Fruit fly (Drosophila melanogaster) whole organism, embryonic: ENCODE data around the gene dpy.
A peak's percentile ranks its signal among the peaks of the same experiment; 100 is the strongest.

Source experiments
- Bgb ChIP-seq: fragments of 200-800 bp; sonication (Bioruptor generic); IDR thresholded peaks from 2 replicates; pipeline ENCODE4 v1.3.6; 2022; ENCODE audit warnings: missing biosample characterization, missing genetic modification characterization; ENCODE audit not compliant: partially characterized antibody
- CG10321 ChIP-seq: fragments of 200-800 bp; sonication (Bioruptor generic); IDR thresholded peaks from 2 replicates; pipeline ENCODE4 v1.3.6; 2022; ENCODE audit warnings: missing biosample characterization, missing genetic modification characterization
- CG11247 ChIP-seq: fragments of 200-800 bp; sonication (Bioruptor generic); IDR thresholded peaks from 2 replicates; pipeline ENCODE4 v1.3.6; 2022; ENCODE audit warnings: missing biosample characterization, missing genetic modification characterization
- CG12659 ChIP-seq: fragments of 200-800 bp; sonication (Bioruptor generic); optimal IDR thresholded peaks from 3 replicates; lab custom pipeline; 2017; ENCODE audit warnings: mild to moderate bottlenecking, missing biosample characterization, missing genetic modification reagents, missing genetic modification characterization
- CG14710 ChIP-seq: fragments of 200-800 bp; sonication (Bioruptor generic); optimal IDR thresholded peaks from 3 replicates; lab custom pipeline; 2019; ENCODE audit warnings: missing biosample characterization, mild to moderate bottlenecking, missing genetic modification characterization, moderate library complexity
- CG17829 ChIP-seq: fragments of 200-800 bp; optimal IDR thresholded peaks from 2 replicates; lab custom pipeline; 2019; ENCODE audit warnings: missing biosample characterization, mild to moderate bottlenecking, missing genetic modification characterization, moderate library complexity
- CG2116 ChIP-seq: fragments of 200-800 bp; sonication (Bioruptor generic); optimal IDR thresholded peaks from 3 replicates; lab custom pipeline; 2018; ENCODE audit warnings: missing biosample characterization, mild to moderate bottlenecking, missing genetic modification characterization
- CG2712 ChIP-seq: fragments of 200-800 bp; optimal IDR thresholded peaks from 3 replicates; lab custom pipeline; 2019; ENCODE audit warnings: missing biosample characterization, mild to moderate bottlenecking, missing genetic modification characterization, moderate library complexity
- CG34224 ChIP-seq: fragments of 200-800 bp; sonication (Bioruptor generic); IDR thresholded peaks from 3 replicates; pipeline ENCODE4 v1.3.6; 2022; ENCODE audit warnings: missing biosample characterization, missing genetic modification characterization; ENCODE audit not compliant: partially characterized antibody
- CG3726 ChIP-seq: fragments of 200-800 bp; sonication (Bioruptor generic); IDR thresholded peaks from 3 replicates; pipeline ENCODE4, ENCODE4 v1.3.6; 2022; ENCODE audit warnings: missing biosample characterization, missing genetic modification characterization
- CG4617 ChIP-seq: fragments of 200-800 bp; sonication (Bioruptor generic); optimal IDR thresholded peaks from 3 replicates; lab custom pipeline; 2016; ENCODE audit warnings: missing biosample characterization, missing genetic modification characterization, borderline replicate concordance
- CG8359 ChIP-seq: fragments of 200-800 bp; sonication (Bioruptor generic); optimal IDR thresholded peaks from 2 replicates; lab custom pipeline; 2017; ENCODE audit warnings: missing biosample characterization, mild to moderate bottlenecking, missing genetic modification characterization, borderline replicate concordance
- CG8478 ChIP-seq: fragments of >200 bp; optimal IDR thresholded peaks from 2 replicates; lab custom pipeline; 2018
- CG9437 ChIP-seq: fragments of 200-800 bp; sonication (Bioruptor generic); optimal IDR thresholded peaks from 2 replicates; lab custom pipeline; 2018; ENCODE audit warnings: missing biosample characterization, mild to moderate bottlenecking, missing genetic modification characterization
- CHES-1-like ChIP-seq: fragments of 200-800 bp; sonication (Bioruptor generic); optimal IDR thresholded peaks from 2 replicates; lab custom pipeline; 2016; ENCODE audit warnings: missing biosample characterization, missing genetic modification characterization
- Dll ChIP-seq: fragments of 200-800 bp; sonication (Bioruptor generic); IDR thresholded peaks from 4 replicates; pipeline ENCODE4 v1.3.6; 2022; ENCODE audit warnings: missing biosample characterization, missing genetic modification characterization; ENCODE audit not compliant: partially characterized antibody
- E2f2 ChIP-seq: fragments of 200-800 bp; sonication (Bioruptor generic); IDR thresholded peaks from 2 replicates; pipeline ENCODE4 v1.3.6; 2022; ENCODE audit warnings: missing biosample characterization, missing genetic modification characterization
- Ets97D ChIP-seq: fragments of 200-800 bp; sonication (Bioruptor generic); optimal IDR thresholded peaks from 3 replicates; lab custom pipeline; 2016; ENCODE audit warnings: missing biosample characterization, missing genetic modification characterization
- Gsc ChIP-seq: fragments of 200-800 bp; sonication (Bioruptor generic); IDR thresholded peaks from 2 replicates; pipeline ENCODE4 v1.3.6; 2022; ENCODE audit warnings: missing biosample characterization, missing genetic modification characterization
- HHEX ChIP-seq: fragments of 200-800 bp; sonication (Bioruptor generic); optimal IDR thresholded peaks from 3 replicates; lab custom pipeline; 2017; ENCODE audit warnings: missing biosample characterization, mild to moderate bottlenecking, missing genetic modification characterization, missing genetic modification reagents
- HLHmδ ChIP-seq: fragments of 200-800 bp; sonication (Bioruptor generic); optimal IDR thresholded peaks from 2 replicates; lab custom pipeline; 2018; ENCODE audit warnings: missing biosample characterization, mild to moderate bottlenecking, missing genetic modification characterization, moderate library complexity
- MESR4 ChIP-seq: fragments of 200-800 bp; sonication (Bioruptor generic); optimal IDR thresholded peaks from 2 replicates; lab custom pipeline; 2018; ENCODE audit warnings: missing biosample characterization, mild to moderate bottlenecking, missing genetic modification characterization, moderate library complexity
- Max ChIP-seq: fragments of 200-800 bp; sonication (Bioruptor generic); optimal IDR thresholded peaks from 2 replicates; lab custom pipeline; 2016; ENCODE audit warnings: missing biosample characterization, mild to moderate bottlenecking, missing genetic modification characterization
- Med ChIP-seq: fragments of 200-800 bp; sonication (Bioruptor generic); peaks from one replicate; lab custom pipeline; 2016; ENCODE audit warnings: missing biosample characterization, missing genetic modification characterization, mild to moderate bottlenecking, inconsistent platforms, moderate library complexity
- Myb ChIP-seq: fragments of 200-800 bp; sonication (Bioruptor generic); optimal IDR thresholded peaks from 2 replicates; lab custom pipeline; 2016; ENCODE audit warnings: missing biosample characterization, missing genetic modification characterization
- NC2α ChIP-seq: fragments of 200-800 bp; sonication (Bioruptor generic); optimal IDR thresholded peaks from 2 replicates; lab custom pipeline; 2016; ENCODE audit warnings: missing biosample characterization, missing genetic modification characterization
- Nf-YC ChIP-seq: fragments of 200-800 bp; optimal IDR thresholded peaks from 3 replicates; lab custom pipeline; 2019; ENCODE audit warnings: missing biosample characterization, mild to moderate bottlenecking, missing genetic modification characterization, moderate library complexity
- Rfx ChIP-seq: fragments of 200-800 bp; sonication (Bioruptor generic); IDR thresholded peaks from 2 replicates; pipeline ENCODE4 v1.3.6; 2022; ENCODE audit warnings: missing biosample characterization, missing genetic modification characterization
- Scr ChIP-seq: fragments of 200-800 bp; sonication (Bioruptor generic); IDR thresholded peaks from 2 replicates; pipeline ENCODE4 v1.3.6; 2022; ENCODE audit warnings: missing biosample characterization, missing genetic modification characterization; ENCODE audit not compliant: partially characterized antibody
- Sry-δ ChIP-seq: fragments of 200-800 bp; sonication (Bioruptor generic); optimal IDR thresholded peaks from 2 replicates; lab custom pipeline; 2016; ENCODE audit warnings: missing biosample characterization, missing genetic modification characterization
- YL-1 ChIP-seq: fragments of 200-800 bp; sonication (Bioruptor generic); optimal IDR thresholded peaks from 3 replicates; lab custom pipeline; 2017; ENCODE audit warnings: missing biosample characterization, mild to moderate bottlenecking, missing genetic modification characterization
- ato ChIP-seq: fragments of 200-800 bp; sonication (Bioruptor generic); IDR thresholded peaks from 2 replicates; pipeline ENCODE4 v1.3.6; 2022; ENCODE audit warnings: missing biosample characterization, missing genetic modification characterization; ENCODE audit not compliant: partially characterized antibody
- bbx ChIP-seq: fragments of 200-800 bp; sonication (Bioruptor generic); IDR thresholded peaks from 2 replicates; pipeline ENCODE4 v1.3.6; 2022; ENCODE audit warnings: missing biosample characterization, missing genetic modification characterization; ENCODE audit not compliant: partially characterized antibody
- dm ChIP-seq: fragments of 200-800 bp; sonication (Bioruptor generic); optimal IDR thresholded peaks from 3 replicates; lab custom pipeline; 2016; ENCODE audit warnings: missing biosample characterization, missing genetic modification characterization
- en ChIP-seq: fragments of 200-800 bp; sonication (Bioruptor generic); optimal IDR thresholded peaks from 2 replicates; lab custom pipeline; 2016; ENCODE audit warnings: missing biosample characterization, missing genetic modification characterization
- gfzf ChIP-seq: fragments of 200-800 bp; sonication (Bioruptor generic); optimal IDR thresholded peaks from 2 replicates; lab custom pipeline; 2016; ENCODE audit warnings: missing biosample characterization, mild to moderate bottlenecking, missing genetic modification characterization, moderate library complexity
- hb ChIP-seq: fragments of 200-800 bp; sonication (Bioruptor generic); IDR thresholded peaks from 3 replicates; pipeline ENCODE4 v1.3.6; 2022; ENCODE audit warnings: missing biosample characterization, missing genetic modification characterization; ENCODE audit not compliant: partially characterized antibody
- hbn ChIP-seq: fragments of 200-800 bp; sonication (Bioruptor generic); IDR thresholded peaks from 2 replicates; pipeline ENCODE4 v1.3.6; 2022; ENCODE audit warnings: missing biosample characterization, missing genetic modification characterization; ENCODE audit not compliant: partially characterized antibody
- hkb ChIP-seq, 2 experiments: fragments of 200-800 bp in 1 of 2; fragments of >200 bp in 1 of 2; sonication (Bioruptor generic) in 1 of 2; IDR thresholded peaks in 1 of 2; optimal IDR thresholded peaks in 1 of 2; 2 replicates each; pipeline versions ENCODE4 v1.3.6 to Lab custom; 2017 to 2022; ENCODE audit warnings: missing biosample characterization in 1 of 2, missing genetic modification characterization in 1 of 2
- inv ChIP-seq: fragments of 200-800 bp; sonication (Bioruptor generic); IDR thresholded peaks from 2 replicates; pipeline ENCODE4 v1.3.6; 2022; ENCODE audit warnings: missing biosample characterization, missing genetic modification characterization; ENCODE audit not compliant: partially characterized antibody
- pzg ChIP-seq: fragments of 200-800 bp; sonication (Bioruptor generic); optimal IDR thresholded peaks from 3 replicates; lab custom pipeline; 2018; ENCODE audit warnings: missing biosample characterization, mild to moderate bottlenecking, missing genetic modification characterization, moderate library complexity
- run ChIP-seq: fragments of 200-800 bp; sonication (Bioruptor generic); optimal IDR thresholded peaks from 3 replicates; lab custom pipeline; 2018; ENCODE audit warnings: missing biosample characterization, mild to moderate bottlenecking, missing genetic modification characterization
- sens ChIP-seq: fragments of 200-800 bp; sonication (Bioruptor generic); peaks from one replicate; lab custom pipeline; 2016; ENCODE audit warnings: missing biosample characterization, missing genetic modification characterization
- sug ChIP-seq: fragments of 200-800 bp; optimal IDR thresholded peaks from 2 replicates; lab custom pipeline; 2019; ENCODE audit warnings: missing biosample characterization, mild to moderate bottlenecking, missing genetic modification characterization, moderate library complexity
- tna ChIP-seq: fragments of 200-800 bp; sonication (Bioruptor generic); IDR thresholded peaks from 2 replicates; pipeline ENCODE4 v1.3.6; 2022; ENCODE audit warnings: missing biosample characterization, missing genetic modification characterization; ENCODE audit not compliant: partially characterized antibody
- trem ChIP-seq: fragments of 200-800 bp; optimal IDR thresholded peaks from 3 replicates; lab custom pipeline; 2019; ENCODE audit warnings: missing biosample characterization, mild to moderate bottlenecking, missing genetic modification characterization, moderate library complexity
- tx ChIP-seq: fragments of 200-800 bp; sonication (Bioruptor generic); optimal IDR thresholded peaks from 2 replicates; lab custom pipeline; 2016; ENCODE audit warnings: missing biosample characterization, missing genetic modification characterization
- zen ChIP-seq: fragments of 200-800 bp; sonication (Bioruptor generic); optimal IDR thresholded peaks from 3 replicates; lab custom pipeline; 2018; ENCODE audit warnings: missing biosample characterization, mild to moderate bottlenecking, missing genetic modification characterization, moderate library complexity

The dpy gene

DNA sequence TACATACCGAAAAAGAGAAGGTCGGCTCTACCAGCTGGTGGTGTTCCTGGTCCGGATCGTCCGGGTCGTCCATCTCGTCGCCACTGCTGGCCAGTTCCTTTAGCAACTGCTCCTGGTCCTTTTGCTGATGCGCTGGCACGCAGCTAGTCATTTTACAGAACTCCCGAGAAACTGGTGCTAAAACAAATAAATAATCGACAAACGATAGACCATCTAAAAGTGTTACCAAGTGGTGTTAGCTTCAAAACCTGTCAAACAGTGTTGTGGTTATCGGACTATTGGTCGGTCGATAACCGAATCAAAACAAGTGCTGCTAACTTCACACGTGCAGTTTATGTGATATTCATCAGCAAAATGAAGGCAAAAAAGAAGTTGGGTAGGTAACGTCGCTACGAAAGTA is 169.6 kb downstream of the dpy start, which contains the start of the genes morgue and Elp3 (continued):
- peak; percentile 49 for TF ChIP-seq CG17829
- TF ChIP-seq sug, result peak; percentile 16
- peak; percentile 58 for TF ChIP-seq Max (GFP tag; lab: Kevin White, UChicago)
- TF ChIP-seq HHEX (GFP tag; lab: Kevin White, UChicago), result no peak
- peak; percentile 86 for TF ChIP-seq CG4617 (GFP tag; lab: Kevin White, UChicago)
- peak; percentile 48; the same call in 1 of the 2 replicates for TF ChIP-seq inv (GFP tag; lab: Robert Waterston, UW)
- TF ChIP-seq hkb (optimal IDR thresholded peaks at IDR 0.05; lab: Kevin White, UChicago), result no peak
- TF ChIP-seq hkb (GFP tag; IDR thresholded peaks at IDR 0.05; lab: Robert Waterston, UW), result 0 out of 2 replicates have a peak, but pooled peaks have one; percentile 22
- TF ChIP-seq MESR4 (GFP tag; lab: Kevin White, UChicago), result peak; percentile 86
- peak; percentile 65; the same call in 2 of the 4 replicates for TF ChIP-seq Dll
- TF ChIP-seq E2f2 (GFP tag; lab: Robert Waterston, UW), result peak; percentile 39; the same call in 1 of the 2 replicates
- peak; percentile 82 for TF ChIP-seq Bgb (GFP tag; lab: Robert Waterston, UW)
- peak; percentile 78 for TF ChIP-seq CG34224 (GFP tag; lab: Robert Waterston, UW)
- TF ChIP-seq run (tag; lab: Kevin White, UChicago), result no peak
- TF ChIP-seq CG14710 (tag; lab: Kevin White, UChicago), result peak; percentile 55
- peak; percentile 87 for TF ChIP-seq bbx
- TF ChIP-seq Nf-YC (tag; lab: Kevin White, UChicago), result peak; percentile 15
- peak; percentile 1 for TF ChIP-seq CG2712
- no peak for TF ChIP-seq en (GFP tag; lab: Kevin White, UChicago)
- TF ChIP-seq pzg (GFP tag; lab: Kevin White, UChicago), result peak; percentile 84
- no peak for TF ChIP-seq HLHmδ (GFP tag; lab: Kevin White, UChicago)
- peak; percentile 89 for TF ChIP-seq dm (GFP tag; lab: Kevin White, UChicago)
- TF ChIP-seq sens (GFP tag; lab: Kevin White, UChicago), result peak; percentile 56
- 0 out of 3 replicates have a peak, but pooled peaks have one; percentile 25 for TF ChIP-seq hb (GFP tag; lab: Robert Waterston, UW)
- no peak for TF ChIP-seq NC2α (GFP tag; lab: Kevin White, UChicago)
- peak; percentile 51 for TF ChIP-seq hbn (GFP tag; lab: Robert Waterston, UW)
- no peak for TF ChIP-seq Gsc (GFP tag; lab: Robert Waterston, UW)
- TF ChIP-seq YL-1, result peak; percentile 89
- peak; percentile 81 for TF ChIP-seq gfzf (GFP tag; lab: Kevin White, UChicago)
- no peak for TF ChIP-seq CG3726 (GFP tag; lab: Robert Waterston, UW)
- TF ChIP-seq Scr (GFP tag; lab: Robert Waterston, UW), result peak; percentile 70
- TF ChIP-seq Myb (GFP tag; lab: Kevin White, UChicago), result peak; percentile 34

DNA sequence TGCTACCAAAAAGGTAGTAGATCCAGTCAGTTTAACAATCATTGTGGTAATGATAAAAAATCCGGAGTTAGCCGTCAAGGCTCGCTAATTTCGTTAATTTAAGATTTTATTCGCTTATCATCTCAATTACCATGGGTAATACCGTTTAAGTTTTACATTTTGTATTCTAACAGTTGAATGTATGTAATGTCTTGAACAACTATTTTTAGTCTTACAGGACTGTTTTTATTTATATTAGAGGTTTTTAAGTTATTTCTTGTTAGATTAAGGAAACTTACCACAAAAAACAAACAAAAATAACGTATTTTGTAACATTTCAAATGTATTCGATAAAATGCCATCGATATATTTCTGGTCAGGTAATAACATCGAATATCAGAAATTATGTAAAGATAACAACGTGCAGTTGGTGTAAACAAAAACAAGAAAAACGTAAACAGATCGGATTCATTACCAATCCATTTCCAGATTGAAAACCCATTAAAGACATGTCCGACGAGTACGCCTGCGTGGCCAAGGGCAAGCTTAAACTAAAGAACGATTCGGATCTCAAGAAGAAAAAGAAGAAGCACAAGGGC is 172.0 kb downstream of the dpy start, which contains the start of the genes Sfp24F and CG15432:
Gene Sfp24F, minus strand, starts transcription at position 51 of the 578 bp plus-strand sequence.
Gene CG15432, plus strand, starts transcription at position 311 of the 578 bp plus-strand sequence.
- TF ChIP-seq gfzf (GFP tag; lab: Kevin White, UChicago) (peak; percentile 32), CG12659 (peak; percentile 8), zen (tag; lab: Kevin White, UChicago) (no peak), CG8478 (lab: Kevin White, UChicago) (no peak), CG8359 (GFP tag; lab: Kevin White, UChicago) (no peak), ato (GFP tag; lab: Robert Waterston, UW) (0 out of 2 replicates have a peak, but pooled peaks have one; percentile 11), CG10321 (no peak), Rfx (GFP tag; lab: Robert Waterston, UW) (no peak), Med (GFP tag; lab: Kevin White, UChicago) (no peak), CG2116 (GFP tag; lab: Kevin White, UChicago) (peak; percentile 72), CG9437 (GFP tag; lab: Kevin White, UChicago) (peak; percentile 94), tna (GFP tag; lab: Robert Waterston, UW) (peak; percentile 39; the same call in 1 of the 2 replicates), Ets97D (peak; percentile 8), trem (tag; lab: Kevin White, UChicago) (peak; percentile 43), Sry-δ (GFP tag; lab: Kevin White, UChicago) (peak; percentile 51), tx (no peak), hbn (GFP tag; lab: Robert Waterston, UW) (peak; percentile 46), CHES-1-like (GFP tag; lab: Kevin White, UChicago) (peak; percentile 5), CG11247 (no peak)
